Fruit fly (Drosophila melanogaster) whole organism, embryonic: Measurements from ENCODE around the gene CG15414.

Experiments used
- Adf1 ChIP-seq: fragments of 200-800 bp; sonication (Bioruptor generic); IDR thresholded peaks from 2 replicates; pipeline ENCODE4 v1.3.6; 2022; ENCODE audit warnings: missing biosample characterization, missing genetic modification characterization
- CG10267 ChIP-seq: fragments of 200-800 bp; sonication (Bioruptor generic); optimal IDR thresholded peaks from 2 replicates; lab custom pipeline; 2018; ENCODE audit warnings: missing biosample characterization, mild to moderate bottlenecking, missing genetic modification characterization, moderate library complexity
- CG10321 ChIP-seq: fragments of 200-800 bp; sonication (Bioruptor generic); IDR thresholded peaks from 2 replicates; pipeline ENCODE4 v1.3.6; 2022; ENCODE audit warnings: missing biosample characterization, missing genetic modification characterization
- CG11085 ChIP-seq: fragments of 200-800 bp; sonication (Bioruptor generic); IDR thresholded peaks from 2 replicates; pipeline ENCODE4 v1.3.6; 2022; ENCODE audit warnings: missing biosample characterization, missing genetic modification characterization
- CG13424 ChIP-seq: fragments of 200-800 bp; sonication (Bioruptor generic); optimal IDR thresholded peaks from 2 replicates; lab custom pipeline; 2019; ENCODE audit warnings: missing biosample characterization, mild to moderate bottlenecking, missing genetic modification characterization, moderate library complexity
- CG1647 ChIP-seq: fragments of 200-800 bp; sonication (Bioruptor generic); optimal IDR thresholded peaks from 3 replicates; lab custom pipeline; 2016; ENCODE audit warnings: missing biosample characterization, missing genetic modification characterization
- CG17359 ChIP-seq: fragments of 200-800 bp; sonication (Bioruptor generic); optimal IDR thresholded peaks from 3 replicates; lab custom pipeline; 2018; ENCODE audit warnings: missing biosample characterization, mild to moderate bottlenecking, missing genetic modification characterization, moderate library complexity
- CG17385 ChIP-seq: fragments of 200-800 bp; sonication (Bioruptor generic); optimal IDR thresholded peaks from 3 replicates; lab custom pipeline; 2018; ENCODE audit warnings: missing biosample characterization, mild to moderate bottlenecking, missing genetic modification characterization
- CG1792 ChIP-seq: fragments of 200-800 bp; sonication (Bioruptor generic); optimal IDR thresholded peaks from 2 replicates; lab custom pipeline; 2016; ENCODE audit warnings: missing biosample characterization, missing genetic modification characterization
- CG18619 ChIP-seq: fragments of 200-800 bp; sonication (Bioruptor generic); optimal IDR thresholded peaks from 3 replicates; lab custom pipeline; 2017; ENCODE audit warnings: missing biosample characterization, mild to moderate bottlenecking, missing genetic modification characterization
- CG2678 ChIP-seq: fragments of 200-800 bp; sonication (Bioruptor generic); optimal IDR thresholded peaks from 3 replicates; lab custom pipeline; 2019; ENCODE audit warnings: missing biosample characterization, mild to moderate bottlenecking, missing genetic modification characterization, moderate library complexity
- CG32767 ChIP-seq: fragments of 200-800 bp; sonication (Bioruptor generic); IDR thresholded peaks from 2 replicates; pipeline ENCODE4 v1.3.6; 2022; ENCODE audit warnings: missing biosample characterization, missing genetic modification characterization
- CG3847 ChIP-seq: fragments of 200-800 bp; sonication (Bioruptor generic); IDR thresholded peaks from 2 replicates; pipeline ENCODE4 v1.3.6; 2022; ENCODE audit warnings: missing biosample characterization, missing genetic modification characterization
- CG4424 ChIP-seq: fragments of 200-800 bp; sonication (Bioruptor generic); optimal IDR thresholded peaks from 3 replicates; lab custom pipeline; 2016; ENCODE audit warnings: missing biosample characterization, missing genetic modification characterization
- CG5245 ChIP-seq: fragments of 200-800 bp; sonication (Bioruptor generic); optimal IDR thresholded peaks from 3 replicates; lab custom pipeline; 2016; ENCODE audit warnings: missing biosample characterization, missing genetic modification characterization
- CG7987 ChIP-seq: fragments of 200-800 bp; sonication (Bioruptor generic); optimal IDR thresholded peaks from 2 replicates; lab custom pipeline; 2018; ENCODE audit warnings: missing biosample characterization, mild to moderate bottlenecking, missing genetic modification characterization, moderate library complexity
- Dek ChIP-seq: fragments of 200-800 bp; sonication (Bioruptor generic); optimal IDR thresholded peaks from 3 replicates; lab custom pipeline; 2019; ENCODE audit warnings: missing biosample characterization, mild to moderate bottlenecking, missing genetic modification characterization, moderate library complexity
- Dip3 ChIP-seq: fragments of 200-800 bp; sonication (Bioruptor generic); optimal IDR thresholded peaks from 3 replicates; lab custom pipeline; 2016; ENCODE audit warnings: missing biosample characterization, missing genetic modification characterization
- H2.0 ChIP-seq: fragments of 200-800 bp; sonication (Bioruptor generic); IDR thresholded peaks from 2 replicates; pipeline ENCODE4 v1.3.6; 2022; ENCODE audit warnings: missing biosample characterization, missing genetic modification characterization
- HLHmδ ChIP-seq: fragments of 200-800 bp; sonication (Bioruptor generic); optimal IDR thresholded peaks from 2 replicates; lab custom pipeline; 2018; ENCODE audit warnings: missing biosample characterization, mild to moderate bottlenecking, missing genetic modification characterization, moderate library complexity
- Hey ChIP-seq: fragments of 200-800 bp; sonication (Bioruptor generic); optimal IDR thresholded peaks from 3 replicates; lab custom pipeline; 2018; ENCODE audit warnings: missing biosample characterization, mild to moderate bottlenecking, missing genetic modification characterization
- Lim3 ChIP-seq: fragments of 200-800 bp; sonication (Bioruptor generic); IDR thresholded peaks from 2 replicates; pipeline ENCODE4 v1.3.6; 2022; ENCODE audit warnings: missing biosample characterization, missing genetic modification characterization
- Ravus ChIP-seq: fragments of 200-800 bp; sonication (Bioruptor generic); IDR thresholded peaks from 2 replicates; pipeline ENCODE4 v1.3.6; 2022; ENCODE audit warnings: missing biosample characterization, missing genetic modification characterization
- Rx ChIP-seq: fragments of 200-800 bp; sonication (Bioruptor generic); IDR thresholded peaks from 2 replicates; pipeline ENCODE4 v1.3.6; 2022; ENCODE audit warnings: missing biosample characterization, missing genetic modification characterization
- Scr ChIP-seq: fragments of 200-800 bp; sonication (Bioruptor generic); IDR thresholded peaks from 2 replicates; pipeline ENCODE4 v1.3.6; 2022; ENCODE audit warnings: missing biosample characterization, missing genetic modification characterization; ENCODE audit not compliant: partially characterized antibody
- bowl ChIP-seq: fragments of 200-800 bp; sonication (Bioruptor generic); IDR thresholded peaks from 2 replicates; pipeline ENCODE4 v1.3.6; 2022; ENCODE audit warnings: missing biosample characterization, missing genetic modification characterization
- chn ChIP-seq: fragments of 200-800 bp; sonication (Bioruptor generic); optimal IDR thresholded peaks from 2 replicates; lab custom pipeline; 2016; ENCODE audit warnings: missing biosample characterization, missing genetic modification characterization
- crp ChIP-seq, 2 experiments: fragments of 200-800 bp; sonication (Bioruptor generic); optimal IDR thresholded peaks; 2 replicates in 1 of 2; 3 replicates in 1 of 2; lab custom pipeline; 2017; ENCODE audit warnings: missing biosample characterization in 2 of 2, missing genetic modification characterization in 2 of 2, mild to moderate bottlenecking in 1 of 2, moderate library complexity in 1 of 2
- dm ChIP-seq: fragments of 200-800 bp; sonication (Bioruptor generic); optimal IDR thresholded peaks from 3 replicates; lab custom pipeline; 2016; ENCODE audit warnings: missing biosample characterization, missing genetic modification characterization
- dpn ChIP-seq, 2 experiments: fragments of 200-800 bp; sonication (Bioruptor generic); optimal IDR thresholded peaks; 3 replicates each; lab custom pipeline; 2016; ENCODE audit warnings: missing biosample characterization in 2 of 2, missing genetic modification characterization in 2 of 2
- fd64A ChIP-seq: fragments of 200-800 bp; sonication (Bioruptor generic); optimal IDR thresholded peaks from 3 replicates; lab custom pipeline; 2018; ENCODE audit warnings: missing biosample characterization, mild to moderate bottlenecking, missing genetic modification characterization
- gsb ChIP-seq: fragments of 200-800 bp; sonication (Bioruptor generic); IDR thresholded peaks from 2 replicates; pipeline ENCODE4 v1.3.6; 2022; ENCODE audit warnings: missing biosample characterization, missing genetic modification characterization
- gsb-n ChIP-seq: fragments of 200-800 bp; sonication (Bioruptor generic); optimal IDR thresholded peaks from 3 replicates; lab custom pipeline; 2018; ENCODE audit warnings: missing biosample characterization, mild to moderate bottlenecking, missing genetic modification characterization
- hbn ChIP-seq: fragments of 200-800 bp; sonication (Bioruptor generic); IDR thresholded peaks from 2 replicates; pipeline ENCODE4 v1.3.6; 2022; ENCODE audit warnings: missing biosample characterization, missing genetic modification characterization; ENCODE audit not compliant: partially characterized antibody
- inv ChIP-seq: fragments of 200-800 bp; sonication (Bioruptor generic); IDR thresholded peaks from 2 replicates; pipeline ENCODE4 v1.3.6; 2022; ENCODE audit warnings: missing biosample characterization, missing genetic modification characterization; ENCODE audit not compliant: partially characterized antibody
- luna ChIP-seq: fragments of 200-800 bp; sonication (Bioruptor generic); optimal IDR thresholded peaks from 2 replicates; lab custom pipeline; 2016; ENCODE audit warnings: missing biosample characterization, missing genetic modification characterization
- maf-S ChIP-seq: fragments of 200-800 bp; sonication (Bioruptor generic); optimal IDR thresholded peaks from 2 replicates; lab custom pipeline; 2016; ENCODE audit warnings: missing biosample characterization, missing genetic modification characterization
- mirr ChIP-seq: fragments of 200-800 bp; sonication (Bioruptor generic); optimal IDR thresholded peaks from 3 replicates; lab custom pipeline; 2018; ENCODE audit warnings: missing biosample characterization, mild to moderate bottlenecking, missing genetic modification characterization
- nerfin-1 ChIP-seq: fragments of 200-800 bp; sonication (Bioruptor generic); optimal IDR thresholded peaks from 3 replicates; lab custom pipeline; 2019; ENCODE audit warnings: missing biosample characterization, mild to moderate bottlenecking, missing genetic modification characterization, moderate library complexity
- nmo ChIP-seq: fragments of 200-800 bp; sonication (Bioruptor generic); optimal IDR thresholded peaks from 2 replicates; lab custom pipeline; 2018; ENCODE audit warnings: missing biosample characterization, mild to moderate bottlenecking, missing genetic modification characterization, moderate library complexity
- onecut ChIP-seq: fragments of 200-800 bp; sonication (Bioruptor generic); IDR thresholded peaks from 2 replicates; pipeline ENCODE4 v1.3.6; 2022; ENCODE audit warnings: missing biosample characterization, missing genetic modification characterization
- pum ChIP-seq: fragments of 200-800 bp; sonication (Bioruptor generic); optimal IDR thresholded peaks from 2 replicates; lab custom pipeline; 2016; ENCODE audit warnings: missing biosample characterization, missing genetic modification characterization
- sc ChIP-seq, 3 experiments: fragments of >200 bp in 2 of 3; fragments of 200-800 bp in 1 of 3; sonication (Bioruptor generic) in 1 of 3; optimal IDR thresholded peaks; 2 replicates in 2 of 3; 3 replicates in 1 of 3; lab custom pipeline; 2017; ENCODE audit warnings: mild to moderate bottlenecking in 1 of 3, missing biosample characterization in 1 of 3, missing genetic modification characterization in 1 of 3, missing genetic modification reagents in 1 of 3
- schlank ChIP-seq: fragments of 200-800 bp; sonication (Bioruptor generic); optimal IDR thresholded peaks from 2 replicates; lab custom pipeline; 2018; ENCODE audit warnings: missing biosample characterization, mild to moderate bottlenecking, missing genetic modification characterization
- sens ChIP-seq: fragments of 200-800 bp; sonication (Bioruptor generic); peaks from one replicate; lab custom pipeline; 2016; ENCODE audit warnings: missing biosample characterization, missing genetic modification characterization
- seq ChIP-seq: fragments of 200-800 bp; sonication (Bioruptor generic); IDR thresholded peaks from 2 replicates; pipeline ENCODE4 v1.3.6; 2022; ENCODE audit warnings: missing biosample characterization, missing genetic modification characterization
- slp2 ChIP-seq: fragments of 200-800 bp; sonication (Bioruptor generic); optimal IDR thresholded peaks from 2 replicates; lab custom pipeline; 2016; ENCODE audit warnings: missing biosample characterization, missing genetic modification characterization
- sob ChIP-seq: fragments of 200-800 bp; sonication (Bioruptor generic); IDR thresholded peaks from 2 replicates; pipeline ENCODE4 v1.3.6; 2022; ENCODE audit warnings: missing biosample characterization, missing genetic modification characterization
- tio ChIP-seq: fragments of 200-800 bp; sonication (Bioruptor generic); optimal IDR thresholded peaks from 2 replicates; lab custom pipeline; 2017; ENCODE audit warnings: missing biosample characterization, missing genetic modification characterization, inconsistent platforms
- tna ChIP-seq: fragments of 200-800 bp; sonication (Bioruptor generic); IDR thresholded peaks from 2 replicates; pipeline ENCODE4 v1.3.6; 2022; ENCODE audit warnings: missing biosample characterization, missing genetic modification characterization; ENCODE audit not compliant: partially characterized antibody
- zfh1 ChIP-seq: fragments of 200-800 bp; sonication (Bioruptor generic); IDR thresholded peaks from 3 replicates; pipeline ENCODE4 v1.3.6; 2022; ENCODE audit warnings: missing biosample characterization, missing genetic modification characterization

Gene CG15414

dm6 chr2L:3475948-3476347 is 14.9 kb downstream of the CG15414 start (continued):
- TF ChIP-seq Dek (tag; lab: Kevin White, UChicago) (peak; percentile 77), tna (no peak), CG3847 (GFP tag; lab: Robert Waterston, UW) (peak; percentile 52), nerfin-1 (tag; lab: Kevin White, UChicago) (no peak), Hey (tag; lab: Kevin White, UChicago) (no peak), Rx (GFP tag; lab: Robert Waterston, UW) (no peak), CG1647 (GFP tag; lab: Kevin White, UChicago) (no peak), chn (GFP tag; lab: Kevin White, UChicago) (peak; percentile 32), bowl (GFP tag; lab: Robert Waterston, UW) (no peak), tio (GFP tag; lab: Kevin White, UChicago) (peak; percentile 12), Scr (GFP tag; lab: Robert Waterston, UW) (no peak), CG2678 (tag; lab: Kevin White, UChicago) (peak; percentile 84), CG7987 (GFP tag; lab: Kevin White, UChicago) (peak; percentile 31), CG10267 (peak; percentile 46), Ravus (no peak), CG17359 (tag; lab: Kevin White, UChicago) (peak; percentile 52), CG18619 (peak; percentile 82), CG17385 (GFP tag; lab: Kevin White, UChicago) (peak; percentile 68), fd64A (GFP tag; lab: Kevin White, UChicago) (no peak), Lim3 (GFP tag; lab: Robert Waterston, UW) (no peak), CG4424 (peak; percentile 71), Dip3 (peak; percentile 48), sens (GFP tag; lab: Kevin White, UChicago) (peak; percentile 88), pum (GFP tag; lab: Kevin White, UChicago) (peak; percentile 11), CG1792 (GFP tag; lab: Kevin White, UChicago) (no peak), mirr (GFP tag; lab: Kevin White, UChicago) (no peak), luna (GFP tag; lab: Kevin White, UChicago) (no peak), crp (GFP tag; optimal IDR thresholded peaks at IDR 0.05; lab: Kevin White, UChicago) (no peak), Adf1 (GFP tag; lab: Robert Waterston, UW) (no peak), dm (GFP tag; lab: Kevin White, UChicago) (no peak), seq (peak; percentile 41), maf-S (GFP tag; lab: Kevin White, UChicago) (peak; percentile 27), sob (GFP tag; lab: Robert Waterston, UW) (peak; percentile 51; the same call in 1 of the 2 replicates), dpn (GFP tag; optimal IDR thresholded peaks at IDR 0.05; lab: Kevin White, UChicago) (peak; percentile 38 to 60), CG10321 (GFP tag; lab: Robert Waterston, UW) (no peak), CG11085 (GFP tag; lab: Robert Waterston, UW) (no peak), HLHmδ (GFP tag; lab: Kevin White, UChicago) (no peak), schlank (tag; lab: Kevin White, UChicago) (peak; percentile 38), sc (optimal IDR thresholded peaks at IDR 0.05; lab: Kevin White, UChicago) (no peak), sc (GFP tag; optimal IDR thresholded peaks at IDR 0.05; lab: Kevin White, UChicago) (peak; percentile 16), nmo (GFP tag; lab: Kevin White, UChicago) (peak; percentile 70), CG13424 (tag; lab: Kevin White, UChicago) (peak; percentile 66), zfh1 (GFP tag; lab: Robert Waterston, UW) (no peak), gsb-n (tag; lab: Kevin White, UChicago) (no peak), inv (GFP tag; lab: Robert Waterston, UW) (no peak), hbn (GFP tag; lab: Robert Waterston, UW) (no peak), CG5245 (no peak), CG32767 (peak; percentile 46; the same call in 1 of the 2 replicates), H2.0 (GFP tag; lab: Robert Waterston, UW) (no peak; the same call in 1 of the 2 replicates), gsb (GFP tag; lab: Robert Waterston, UW) (peak; percentile 45; the same call in 1 of the 2 replicates), onecut (GFP tag; lab: Robert Waterston, UW) (peak; percentile 20; the same call in 1 of the 2 replicates), slp2 (peak; percentile 2)
